Worm (Caenorhabditis elegans): ENCODE results near the gene mrps-18.C.

Gene mrps-18.C

DNA sequence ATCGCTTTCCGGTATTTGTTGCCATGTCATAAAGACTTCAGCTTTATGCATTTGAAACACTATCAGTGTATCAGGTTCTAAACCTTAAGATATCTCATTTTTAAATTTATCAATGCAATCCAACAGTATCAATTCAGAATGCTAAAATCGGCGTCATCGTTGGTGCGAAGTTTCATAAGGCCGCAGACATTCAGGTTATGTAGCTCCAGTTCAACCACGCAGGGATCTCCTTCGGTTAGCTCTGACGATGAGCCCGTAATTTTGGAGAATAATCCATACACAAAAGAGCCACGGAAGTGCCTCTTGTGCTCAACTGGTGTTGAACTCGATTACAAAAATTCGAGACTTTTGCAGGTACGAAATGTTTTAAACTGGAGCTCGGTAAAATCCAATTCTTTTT lies at the start of gene mrps-18.C:
TSS of gene mrps-18.C (plus strand) at position 138 of the 400 bp plus-strand sequence.
- TF ChIP-seq rnt-1 (tag; optimal IDR thresholded peaks at IDR 0.05): no peak
- TF ChIP-seq mec-3 (tag; optimal IDR thresholded peaks at IDR 0.05; ENCODE audit: borderline replicate concordance): no peak
- TF ChIP-seq dve-1 (tag; optimal IDR thresholded peaks at IDR 0.05): no peak
- no peak for TF ChIP-seq ttx-3 (tag; optimal IDR thresholded peaks at IDR 0.05)
- no peak for TF ChIP-seq pqm-1 (tag; optimal IDR thresholded peaks at IDR 0.05)
- no peak for TF ChIP-seq hlh-6 (tag; optimal IDR thresholded peaks at IDR 0.05)
- TF ChIP-seq ceh-14 (tag; optimal IDR thresholded peaks at IDR 0.05): no peak
- TF ChIP-seq pros-1 (tag; optimal IDR thresholded peaks at IDR 0.05): no peak
- no peak for TF ChIP-seq lim-6 (tag; optimal IDR thresholded peaks at IDR 0.05)
- no peak for TF ChIP-seq ceh-22 (tag; optimal IDR thresholded peaks at IDR 0.05)
- TF ChIP-seq tbx-2 (tag; optimal IDR thresholded peaks at IDR 0.05): no peak
- no peak for TF ChIP-seq nfya-1 (tag; optimal IDR thresholded peaks at IDR 0.05)
- TF ChIP-seq fax-1 (tag; optimal IDR thresholded peaks at IDR 0.05): no peak
- no peak for TF ChIP-seq sox-2 (GFP tag; IDR thresholded peaks at IDR 0.05)
- no peak for TF ChIP-seq tbx-7 (tag; optimal IDR thresholded peaks at IDR 0.05)
- TF ChIP-seq eyg-1 (tag; optimal IDR thresholded peaks at IDR 0.05): no peak
- no peak for TF ChIP-seq pax-1 (tag; optimal IDR thresholded peaks at IDR 0.05)

- TF ChIP-seq npax-4 (tag; optimal IDR thresholded peaks at IDR 0.05): no peak
- TF ChIP-seq ztf-16 (tag; optimal IDR thresholded peaks at IDR 0.05): no peak
- no peak for TF ChIP-seq tbx-2 (tag; optimal IDR thresholded peaks at IDR 0.05)
- TF ChIP-seq hlh-30 (tag; optimal IDR thresholded peaks at IDR 0.05; ENCODE audit: insufficient read depth): no peak
- TF ChIP-seq pha-2 (tag; optimal IDR thresholded peaks at IDR 0.05): no peak
- no peak for TF ChIP-seq eyg-1 (tag; optimal IDR thresholded peaks at IDR 0.05)
- no peak for TF ChIP-seq pros-1 (tag; optimal IDR thresholded peaks at IDR 0.05)
- no peak for TF ChIP-seq unc-86 (tag; optimal IDR thresholded peaks at IDR 0.05)
- TF ChIP-seq sox-2 (GFP tag; IDR thresholded peaks at IDR 0.05): no peak
- TF ChIP-seq ceh-45 (GFP tag; IDR thresholded peaks at IDR 0.05): no peak
- TF ChIP-seq elt-4 (tag; optimal IDR thresholded peaks at IDR 0.05): no peak
- TF ChIP-seq ceh-22 (tag; optimal IDR thresholded peaks at IDR 0.05): no peak
Measured at ce11 chrII:6689088-6689487, 46.9 kb upstream of the mrps-18.C start.

ce11 chrII:6695388-6695787 lies 40.6 kb upstream of the mrps-18.C start, which contains the start of gene C18H9.5:
TSS of gene C18H9.5 (minus strand) at chrII:6695566.
- TF ChIP-seq hlh-15 (tag; optimal IDR thresholded peaks at IDR 0.05) (no peak), T23F11.4 (GFP tag; optimal IDR thresholded peaks at IDR 0.05) (no peak), ceh-30 (tag; optimal IDR thresholded peaks at IDR 0.05) (no peak), C38D4.7 (GFP tag; optimal IDR thresholded peaks at IDR 0.05) (no peak), unc-3 (GFP tag; conservative IDR thresholded peaks at IDR 0.05) (no peak), unc-3 (tag; optimal IDR thresholded peaks at IDR 0.05) (no peak), npax-4 (tag; optimal IDR thresholded peaks at IDR 0.05) (no peak), nhr-11 (tag; optimal IDR thresholded peaks at IDR 0.05) (no peak), elt-2 (tag; optimal IDR thresholded peaks at IDR 0.05) (no peak)

DNA sequence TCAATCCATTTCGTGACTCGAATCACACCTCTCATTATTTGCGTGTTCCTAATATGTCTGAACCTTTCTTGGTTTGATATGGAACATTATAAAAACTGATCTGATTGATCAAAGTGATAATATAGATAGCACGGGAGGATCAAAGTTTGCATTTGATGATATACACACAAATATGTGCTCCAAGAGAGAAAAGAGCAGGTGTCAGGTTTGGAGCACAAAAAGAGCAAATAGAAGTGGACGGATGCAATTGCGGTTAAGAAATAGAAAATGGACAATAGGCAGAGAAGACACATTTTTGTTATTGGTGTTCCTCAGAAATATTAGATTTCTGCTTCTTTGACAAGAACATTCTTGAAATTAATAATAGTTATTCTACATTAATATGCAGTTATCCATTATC lies 37.2 kb upstream of the mrps-18.C start, which contains the start of gene C18H9.1:
TSS of gene C18H9.1 (plus strand) at position 301 of the 400 bp plus-strand sequence.
- TF ChIP-seq ama-1 (optimal IDR thresholded peaks at IDR 0.05) (no peak), odd-2 (tag; optimal IDR thresholded peaks at IDR 0.05) (no peak), ceh-48 (tag; optimal IDR thresholded peaks at IDR 0.05) (no peak), elt-2 (tag; optimal IDR thresholded peaks at IDR 0.05) (no peak), hlh-30 (tag; optimal IDR thresholded peaks at IDR 0.05; ENCODE audit: insufficient read depth) (no peak), pha-2 (tag; optimal IDR thresholded peaks at IDR 0.05) (no peak), hlh-8 (tag; optimal IDR thresholded peaks at IDR 0.05) (no peak)

DNA sequence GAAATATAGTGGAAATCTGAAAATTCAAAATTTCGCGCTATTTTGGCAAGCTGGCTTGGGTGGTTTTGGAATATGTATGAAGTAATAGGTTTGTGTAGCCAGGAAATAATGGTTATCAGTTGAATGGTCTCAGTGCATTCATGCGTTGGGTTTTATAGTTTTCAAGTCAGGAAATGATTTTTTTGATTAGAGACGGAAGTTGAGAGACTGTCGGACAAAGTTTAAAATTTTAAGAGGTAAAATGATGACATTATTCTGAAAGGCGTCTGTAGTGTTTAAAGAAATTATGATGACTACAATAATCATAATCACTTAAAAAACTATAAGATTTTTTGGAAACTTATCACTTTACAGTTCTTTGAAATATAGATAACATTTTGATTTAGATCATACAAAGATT lies 34.5 kb upstream of the mrps-18.C start, which contains the start of gene C18H9.6:
TSS of gene C18H9.6 (minus strand) at position 129 of the 400 bp plus-strand sequence.
- TF ChIP-seq ref-2 (tag; optimal IDR thresholded peaks at IDR 0.05) (no peak), hlh-15 (tag; optimal IDR thresholded peaks at IDR 0.05) (no peak), fax-1 (tag; optimal IDR thresholded peaks at IDR 0.05) (no peak), ceh-31 (tag; optimal IDR thresholded peaks at IDR 0.05) (no peak), pax-1 (tag; optimal IDR thresholded peaks at IDR 0.05) (no peak), pha-2 (tag; optimal IDR thresholded peaks at IDR 0.05) (no peak), unc-42 (tag; optimal IDR thresholded peaks at IDR 0.05) (no peak), che-1 (tag; optimal IDR thresholded peaks at IDR 0.05) (no peak), lim-6 (tag; optimal IDR thresholded peaks at IDR 0.05) (no peak), ceh-6 (GFP tag; optimal IDR thresholded peaks at IDR 0.05) (no peak), K02D7.2 (tag; optimal IDR thresholded peaks at IDR 0.05) (no peak), ceh-24 (tag; optimal IDR thresholded peaks at IDR 0.05) (no peak), K09A11.1 (tag; optimal IDR thresholded peaks at IDR 0.05; ENCODE audit: insufficient read depth) (no peak), nhr-11 (tag; optimal IDR thresholded peaks at IDR 0.05) (no peak), sox-2 (GFP tag; IDR thresholded peaks at IDR 0.05) (no peak)

Data from whole organism, late embryonic.